Fruit fly (Drosophila melanogaster) whole organism, embryonic: Measurements from ENCODE around the gene H2.0.

Experiments used
- ATbp ChIP-seq: fragments of 200-800 bp; sonication (Bioruptor generic); optimal IDR thresholded peaks from 2 replicates; lab custom pipeline; 2017; ENCODE audit warnings: missing biosample characterization, mild to moderate bottlenecking, missing genetic modification characterization, missing genetic modification reagents
- Ada2b ChIP-seq: fragments of 200-800 bp; sonication (Bioruptor generic); IDR thresholded peaks from 2 replicates; pipeline ENCODE4 v1.3.6; 2022; ENCODE audit warnings: missing biosample characterization, missing genetic modification characterization
- Atf-2 ChIP-seq: fragments of 200-800 bp; sonication (Bioruptor generic); optimal IDR thresholded peaks from 2 replicates; lab custom pipeline; 2016; ENCODE audit warnings: missing biosample characterization, missing genetic modification characterization
- BtbVII ChIP-seq: fragments of 200-800 bp; sonication (Bioruptor generic); optimal IDR thresholded peaks from 3 replicates; lab custom pipeline; 2017; ENCODE audit warnings: missing biosample characterization, mild to moderate bottlenecking, missing genetic modification characterization
- Bteb2 ChIP-seq: fragments of 200-800 bp; sonication (Bioruptor generic); optimal IDR thresholded peaks from 2 replicates; lab custom pipeline; 2016; ENCODE audit warnings: missing biosample characterization, missing genetic modification characterization
- C15 ChIP-seq: fragments of 200-800 bp; sonication (Bioruptor generic); IDR thresholded peaks from 3 replicates; pipeline ENCODE4 v1.3.6; 2022; ENCODE audit warnings: missing biosample characterization, missing genetic modification characterization
- CG10267 ChIP-seq: fragments of 200-800 bp; sonication (Bioruptor generic); optimal IDR thresholded peaks from 2 replicates; lab custom pipeline; 2018; ENCODE audit warnings: missing biosample characterization, mild to moderate bottlenecking, missing genetic modification characterization, moderate library complexity
- CG10431 ChIP-seq: fragments of 200-800 bp; sonication (Bioruptor generic); optimal IDR thresholded peaks from 3 replicates; lab custom pipeline; 2018; ENCODE audit warnings: missing biosample characterization, mild to moderate bottlenecking, missing genetic modification characterization
- CG11560 ChIP-seq: fragments of 200-800 bp; sonication (Bioruptor generic); IDR thresholded peaks from 3 replicates; pipeline ENCODE4 v1.3.6; 2022; ENCODE audit warnings: missing biosample characterization, missing genetic modification characterization
- CG11696 ChIP-seq: fragments of 200-800 bp; sonication (Bioruptor generic); IDR thresholded peaks from 2 replicates; pipeline ENCODE4 v1.3.6; 2022; ENCODE audit warnings: missing biosample characterization, missing genetic modification characterization
- CG12659 ChIP-seq: fragments of 200-800 bp; sonication (Bioruptor generic); optimal IDR thresholded peaks from 3 replicates; lab custom pipeline; 2017; ENCODE audit warnings: mild to moderate bottlenecking, missing biosample characterization, missing genetic modification reagents, missing genetic modification characterization
- CG1603 ChIP-seq: fragments of 200-800 bp; sonication (Bioruptor generic); optimal IDR thresholded peaks from 2 replicates; lab custom pipeline; 2019; ENCODE audit warnings: missing biosample characterization, mild to moderate bottlenecking, missing genetic modification characterization, moderate library complexity
- CG17186 ChIP-seq: fragments of 200-800 bp; sonication (Bioruptor generic); optimal IDR thresholded peaks from 3 replicates; lab custom pipeline; 2017; ENCODE audit warnings: missing biosample characterization, missing genetic modification reagents, missing genetic modification characterization
- CG17802 ChIP-seq: fragments of 200-800 bp; sonication (Bioruptor generic); optimal IDR thresholded peaks from 2 replicates; lab custom pipeline; 2018; ENCODE audit warnings: missing biosample characterization, mild to moderate bottlenecking, missing genetic modification characterization, moderate library complexity
- CG2120 ChIP-seq: fragments of 200-800 bp; sonication (Bioruptor generic); optimal IDR thresholded peaks from 3 replicates; lab custom pipeline; 2016; ENCODE audit warnings: missing biosample characterization, missing genetic modification characterization
- CG32772 ChIP-seq: fragments of 200-800 bp; sonication (Bioruptor generic); IDR thresholded peaks from 2 replicates; pipeline ENCODE4 v1.3.6; 2022; ENCODE audit warnings: missing biosample characterization, missing genetic modification characterization
- CG3726 ChIP-seq: fragments of 200-800 bp; sonication (Bioruptor generic); IDR thresholded peaks from 3 replicates; pipeline ENCODE4, ENCODE4 v1.3.6; 2022; ENCODE audit warnings: missing biosample characterization, missing genetic modification characterization
- CG4404 ChIP-seq: fragments of 200-800 bp; sonication (Bioruptor generic); IDR thresholded peaks from 2 replicates; pipeline ENCODE4 v1.3.6; 2022; ENCODE audit warnings: missing biosample characterization, missing genetic modification characterization
- CG4854 ChIP-seq: fragments of 200-800 bp; sonication (Bioruptor generic); optimal IDR thresholded peaks from 2 replicates; lab custom pipeline; 2016; ENCODE audit warnings: missing biosample characterization, missing genetic modification characterization, inconsistent platforms
- CG6654 ChIP-seq: fragments of 200-800 bp; sonication (Bioruptor generic); optimal IDR thresholded peaks from 2 replicates; lab custom pipeline; 2017; ENCODE audit warnings: missing biosample characterization, mild to moderate bottlenecking, missing genetic modification characterization
- CG7839 ChIP-seq: fragments of 200-800 bp; sonication (Bioruptor generic); optimal IDR thresholded peaks from 3 replicates; lab custom pipeline; 2018; ENCODE audit warnings: missing biosample characterization, mild to moderate bottlenecking, missing genetic modification characterization, moderate library complexity
- CG8478 ChIP-seq: fragments of >200 bp; optimal IDR thresholded peaks from 2 replicates; lab custom pipeline; 2018
- CG8924 ChIP-seq: fragments of 200-800 bp; optimal IDR thresholded peaks from 3 replicates; lab custom pipeline; 2019; ENCODE audit warnings: missing biosample characterization, mild to moderate bottlenecking, missing genetic modification characterization, moderate library complexity
- CHES-1-like ChIP-seq: fragments of 200-800 bp; sonication (Bioruptor generic); optimal IDR thresholded peaks from 2 replicates; lab custom pipeline; 2016; ENCODE audit warnings: missing biosample characterization, missing genetic modification characterization
- Dfd ChIP-seq, 2 experiments: fragments of >200 bp; optimal IDR thresholded peaks; 2 replicates each; lab custom pipeline; 2017; ENCODE audit warnings: missing biosample characterization in 2 of 2, missing genetic modification characterization in 2 of 2
- Elba2 ChIP-seq: fragments of 200-800 bp; sonication (Bioruptor generic); optimal IDR thresholded peaks from 3 replicates; lab custom pipeline; 2016; ENCODE audit warnings: missing biosample characterization, missing genetic modification characterization
- Gsc ChIP-seq: fragments of 200-800 bp; sonication (Bioruptor generic); IDR thresholded peaks from 2 replicates; pipeline ENCODE4 v1.3.6; 2022; ENCODE audit warnings: missing biosample characterization, missing genetic modification characterization
- HLHmδ ChIP-seq: fragments of 200-800 bp; sonication (Bioruptor generic); optimal IDR thresholded peaks from 2 replicates; lab custom pipeline; 2018; ENCODE audit warnings: missing biosample characterization, mild to moderate bottlenecking, missing genetic modification characterization, moderate library complexity
- Lpt ChIP-seq: fragments of >200 bp; optimal IDR thresholded peaks from 2 replicates; lab custom pipeline; 2018; ENCODE audit warnings: missing biosample characterization, missing genetic modification characterization
- MTF-1 ChIP-seq: fragments of 200-800 bp; sonication (Bioruptor generic); optimal IDR thresholded peaks from 2 replicates; lab custom pipeline; 2018; ENCODE audit warnings: missing biosample characterization, mild to moderate bottlenecking, missing genetic modification characterization, borderline replicate concordance
- Meics ChIP-seq: fragments of 200-800 bp; sonication (Bioruptor generic); optimal IDR thresholded peaks from 2 replicates; lab custom pipeline; 2017; ENCODE audit warnings: missing biosample characterization, mild to moderate bottlenecking, missing genetic modification characterization
- Mes4 ChIP-seq: fragments of 200-800 bp; sonication (Bioruptor generic); optimal IDR thresholded peaks from 2 replicates; lab custom pipeline; 2016; ENCODE audit warnings: missing biosample characterization, missing genetic modification characterization
- Opbp ChIP-seq: fragments of 200-800 bp; sonication (Bioruptor generic); IDR thresholded peaks from 3 replicates; pipeline ENCODE4 v1.3.6; 2022; ENCODE audit warnings: missing biosample characterization, missing genetic modification characterization; ENCODE audit not compliant: partially characterized antibody
- YL-1 ChIP-seq: fragments of 200-800 bp; sonication (Bioruptor generic); optimal IDR thresholded peaks from 3 replicates; lab custom pipeline; 2017; ENCODE audit warnings: missing biosample characterization, mild to moderate bottlenecking, missing genetic modification characterization
- az2 ChIP-seq: fragments of 200-800 bp; sonication (Bioruptor generic); optimal IDR thresholded peaks from 3 replicates; lab custom pipeline; 2016; ENCODE audit warnings: missing biosample characterization, missing genetic modification characterization
- cg ChIP-seq: fragments of 200-800 bp; sonication (Bioruptor generic); optimal IDR thresholded peaks from 3 replicates; lab custom pipeline; 2019; ENCODE audit warnings: missing biosample characterization, mild to moderate bottlenecking, missing genetic modification characterization, moderate library complexity
- corto ChIP-seq: fragments of 200-800 bp; sonication (Bioruptor generic); optimal IDR thresholded peaks from 2 replicates; lab custom pipeline; 2016; ENCODE audit warnings: missing biosample characterization, mild to moderate bottlenecking, missing genetic modification characterization, moderate library complexity
- fd3F ChIP-seq: fragments of 200-800 bp; sonication (Bioruptor generic); optimal IDR thresholded peaks from 2 replicates; lab custom pipeline; 2018; ENCODE audit warnings: missing biosample characterization, mild to moderate bottlenecking, missing genetic modification characterization, moderate library complexity
- fru ChIP-seq: fragments of >200 bp; optimal IDR thresholded peaks from 2 replicates; lab custom pipeline; 2017
- gcm ChIP-seq: fragments of 200-800 bp; sonication (Bioruptor generic); optimal IDR thresholded peaks from 2 replicates; lab custom pipeline; 2019; ENCODE audit warnings: missing biosample characterization, mild to moderate bottlenecking, missing genetic modification characterization, moderate library complexity
- hbn ChIP-seq: fragments of 200-800 bp; sonication (Bioruptor generic); IDR thresholded peaks from 2 replicates; pipeline ENCODE4 v1.3.6; 2022; ENCODE audit warnings: missing biosample characterization, missing genetic modification characterization; ENCODE audit not compliant: partially characterized antibody
- ind ChIP-seq: fragments of 200-800 bp; sonication (Bioruptor generic); optimal IDR thresholded peaks from 3 replicates; lab custom pipeline; 2016; ENCODE audit warnings: missing biosample characterization, missing genetic modification characterization
- lmd ChIP-seq: fragments of 200-800 bp; sonication (Bioruptor generic); IDR thresholded peaks from 2 replicates; pipeline ENCODE4 v1.3.6; 2022; ENCODE audit warnings: missing biosample characterization, missing genetic modification characterization
- nom ChIP-seq: fragments of 200-800 bp; sonication (Bioruptor generic); optimal IDR thresholded peaks from 2 replicates; lab custom pipeline; 2017; ENCODE audit warnings: missing biosample characterization, missing genetic modification characterization, mild to moderate bottlenecking, moderate library complexity, missing genetic modification reagents
- pita ChIP-seq: fragments of 200-800 bp; sonication (Bioruptor generic); optimal IDR thresholded peaks from 2 replicates; lab custom pipeline; 2017; ENCODE audit warnings: missing biosample characterization, mild to moderate bottlenecking, missing genetic modification characterization
- sens ChIP-seq: fragments of 200-800 bp; sonication (Bioruptor generic); peaks from one replicate; lab custom pipeline; 2016; ENCODE audit warnings: missing biosample characterization, missing genetic modification characterization
- sim ChIP-seq: fragments of 200-800 bp; sonication (Bioruptor generic); IDR thresholded peaks from 2 replicates; pipeline ENCODE4 v1.3.6; 2022; ENCODE audit warnings: missing biosample characterization, missing genetic modification characterization
- sisA ChIP-seq: fragments of 200-800 bp; sonication (Bioruptor generic); IDR thresholded peaks from 2 replicates; pipeline ENCODE4 v1.3.6; 2022; ENCODE audit warnings: missing biosample characterization, missing genetic modification characterization
- tll ChIP-seq, 2 experiments: fragments of 200-800 bp in 1 of 2; fragments of >200 bp in 1 of 2; sonication (Bioruptor generic) in 1 of 2; optimal IDR thresholded peaks; 2 replicates each; lab custom pipeline; 2017 to 2019; ENCODE audit warnings: missing biosample characterization in 2 of 2, missing genetic modification characterization in 2 of 2, mild to moderate bottlenecking in 1 of 2, moderate library complexity in 1 of 2
- toy ChIP-seq: fragments of 200-800 bp; sonication (Bioruptor generic); IDR thresholded peaks from 2 replicates; pipeline ENCODE4 v1.3.6; 2022; ENCODE audit warnings: missing biosample characterization, missing genetic modification characterization
- tup ChIP-seq: fragments of 200-800 bp; sonication (Bioruptor generic); optimal IDR thresholded peaks from 2 replicates; lab custom pipeline; 2016; ENCODE audit warnings: missing biosample characterization, mild to moderate bottlenecking, missing genetic modification characterization, moderate library complexity

The H2.0 gene

DNA sequence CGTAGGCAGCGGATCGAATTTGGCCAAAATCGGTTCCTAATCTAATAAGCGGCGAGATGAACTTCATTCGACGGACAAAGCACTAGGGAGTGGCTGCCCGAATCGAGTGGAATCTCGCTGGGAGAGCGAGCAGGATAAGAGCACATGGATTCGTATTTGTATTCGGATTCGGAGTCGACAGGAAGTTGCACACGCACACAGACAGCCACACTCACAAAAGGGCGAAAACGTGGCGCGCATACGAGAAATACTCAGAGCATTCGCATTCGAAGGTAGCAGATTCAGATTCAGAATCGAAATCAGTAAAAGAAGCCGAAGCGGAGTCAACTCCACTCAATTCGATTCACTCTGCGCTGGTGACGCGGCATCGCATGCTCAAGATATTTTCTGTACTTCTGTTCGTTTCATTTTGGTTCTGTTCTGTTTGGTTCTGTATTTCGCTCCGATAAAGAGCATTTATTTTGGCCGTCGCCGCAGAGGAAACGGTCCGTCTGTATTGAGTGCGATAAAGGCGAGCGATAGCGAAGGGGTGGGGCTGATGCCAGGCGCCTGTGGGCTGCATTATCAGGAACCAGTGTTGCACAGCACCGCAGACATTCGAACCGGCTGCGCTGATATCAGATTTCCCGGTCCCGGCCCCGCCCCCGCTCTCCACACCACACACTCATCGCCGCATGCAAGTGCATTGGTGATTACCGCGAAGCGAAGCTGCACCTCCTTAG, 40.7 kb downstream of the H2.0 start (continued):
- TF ChIP-seq pita (GFP tag; lab: Kevin White, UChicago): no peak
- TF ChIP-seq fd3F: no peak
- no peak for TF ChIP-seq CG4404 (GFP tag; lab: Robert Waterston, UW)
- TF ChIP-seq cg (GFP tag; lab: Kevin White, UChicago): peak; percentile 22
- TF ChIP-seq sim (GFP tag; lab: Robert Waterston, UW): no peak
- no peak for TF ChIP-seq Gsc (GFP tag; lab: Robert Waterston, UW)
- no peak for TF ChIP-seq BtbVII (GFP tag; lab: Kevin White, UChicago)
- TF ChIP-seq CG7839 (tag; lab: Kevin White, UChicago): no peak
- peak; percentile 30 for TF ChIP-seq nom (GFP tag; lab: Kevin White, UChicago)
- no peak for TF ChIP-seq CG2120 (GFP tag; lab: Kevin White, UChicago)
- TF ChIP-seq Mes4: no peak
- TF ChIP-seq MTF-1 (GFP tag; lab: Kevin White, UChicago): no peak
- TF ChIP-seq CG11560 (tag; lab: Robert Waterston, UW): no peak
- no peak for TF ChIP-seq Bteb2 (GFP tag; lab: Kevin White, UChicago)
- no peak for TF ChIP-seq CG3726 (GFP tag; lab: Robert Waterston, UW)
- TF ChIP-seq gcm: no peak
- no peak for TF ChIP-seq CG8924 (tag; lab: Kevin White, UChicago)
- TF ChIP-seq C15 (GFP tag; lab: Robert Waterston, UW): no peak
- no peak for TF ChIP-seq CG6654
- no peak for TF ChIP-seq CG4854 (GFP tag; lab: Kevin White, UChicago)
- TF ChIP-seq Opbp (GFP tag; lab: Robert Waterston, UW): no peak
- TF ChIP-seq CG1603 (tag; lab: Kevin White, UChicago): no peak
- no peak for TF ChIP-seq sisA
- no peak for TF ChIP-seq hbn
- TF ChIP-seq Elba2 (GFP tag; lab: Kevin White, UChicago): no peak
- TF ChIP-seq CG10267 (tag; lab: Kevin White, UChicago): peak; percentile 85
- peak in 1 of 2 experiments; percentile 4 for TF ChIP-seq tll (GFP tag; optimal IDR thresholded peaks at IDR 0.05; lab: Kevin White, UChicago)
- TF ChIP-seq CG8478: peak; percentile 34
- TF ChIP-seq fru: no peak
- TF ChIP-seq CG12659 (GFP tag; lab: Kevin White, UChicago): no peak
- peak; percentile 45 for TF ChIP-seq HLHmδ (GFP tag; lab: Kevin White, UChicago)
- TF ChIP-seq YL-1 (GFP tag; lab: Kevin White, UChicago): no peak
- TF ChIP-seq lmd (GFP tag; lab: Robert Waterston, UW): no peak
- TF ChIP-seq CG11696 (GFP tag; lab: Robert Waterston, UW): no peak
- peak; percentile 21 for TF ChIP-seq corto (GFP tag; lab: Kevin White, UChicago)
- no peak for TF ChIP-seq CG32772 (GFP tag; lab: Robert Waterston, UW)
- no peak for TF ChIP-seq Ada2b
- no peak for TF ChIP-seq Meics (GFP tag; lab: Kevin White, UChicago)
- TF ChIP-seq CG10431 (GFP tag; lab: Kevin White, UChicago): no peak
- TF ChIP-seq Dfd (GFP tag; optimal IDR thresholded peaks at IDR 0.05; lab: Kevin White, UChicago): no peak
- TF ChIP-seq CHES-1-like (GFP tag; lab: Kevin White, UChicago): no peak
- no peak for TF ChIP-seq tup
- no peak for TF ChIP-seq ATbp (GFP tag; lab: Kevin White, UChicago)
- no peak for TF ChIP-seq Atf-2 (GFP tag; lab: Kevin White, UChicago)
- TF ChIP-seq sens: peak; percentile 56
- TF ChIP-seq CG17186 (GFP tag; lab: Kevin White, UChicago): no peak
- no peak for TF ChIP-seq toy (GFP tag; lab: Robert Waterston, UW)
- TF ChIP-seq CG17802 (tag; lab: Kevin White, UChicago): no peak
- no peak for TF ChIP-seq az2 (GFP tag; lab: Kevin White, UChicago)
- TF ChIP-seq ind (GFP tag; lab: Kevin White, UChicago): no peak
- no peak for TF ChIP-seq Lpt
